Worm (Caenorhabditis elegans) whole organism, L2 larva: ENCODE measurements around the gene ZC13.2.

Source experiments
- C34F6.9 ChIP-seq: fragments of 150-350 bp; optimal IDR thresholded peaks from 2 replicates; lab custom pipeline; 2014; ENCODE audit warnings: missing biosample characterization, missing genetic modification characterization
- F13H6.1 ChIP-seq: sonication (generic microtip); optimal IDR thresholded peaks from 2 replicates; lab custom pipeline; 2016; ENCODE audit warnings: missing genetic modification characterization, missing compliant biosample characterization
- ZK546.5 ChIP-seq: sonication (generic microtip); optimal IDR thresholded peaks from 2 replicates; lab custom pipeline; 2017; ENCODE audit warnings: missing biosample characterization, missing genetic modification characterization
- alr-1 ChIP-seq: fragments of 150-350 bp; optimal IDR thresholded peaks from 2 replicates; lab custom pipeline; 2014; ENCODE audit warnings: missing biosample characterization, missing genetic modification characterization
- blmp-1 ChIP-seq: sonication (generic microtip); optimal IDR thresholded peaks from 2 replicates; lab custom pipeline; 2017; ENCODE audit warnings: missing genetic modification characterization, mild to moderate bottlenecking, missing compliant biosample characterization, antibody characterized with exemption, moderate library complexity; ENCODE audit not compliant: insufficient read depth
- ceh-16 ChIP-seq: fragments of 150-350 bp; optimal IDR thresholded peaks from 2 replicates; lab custom pipeline; 2014; ENCODE audit warnings: missing biosample characterization, missing genetic modification characterization
- ceh-82 ChIP-seq: fragments of 150-350 bp; optimal IDR thresholded peaks from 2 replicates; lab custom pipeline; 2014; ENCODE audit warnings: missing biosample characterization, missing genetic modification characterization
- crh-2 ChIP-seq: sonication (generic microtip); optimal IDR thresholded peaks from 2 replicates; lab custom pipeline; 2017; ENCODE audit warnings: missing biosample characterization, missing genetic modification characterization
- elt-1 ChIP-seq: fragments of 150-350 bp; optimal IDR thresholded peaks from 2 replicates; lab custom pipeline; 2014; ENCODE audit warnings: missing biosample characterization, missing genetic modification characterization
- lin-13 ChIP-seq: fragments of 150-350 bp; optimal IDR thresholded peaks from 2 replicates; lab custom pipeline; 2014; ENCODE audit warnings: missing biosample characterization, missing genetic modification reagents, missing genetic modification characterization
- lin-39 ChIP-seq: fragments of 150-350 bp; optimal IDR thresholded peaks from 2 replicates; lab custom pipeline; 2014; ENCODE audit warnings: missing biosample characterization, missing genetic modification reagents, missing genetic modification characterization
- lsy-2 ChIP-seq, 2 experiments: fragments of 150-350 bp in 1 of 2; sonication (generic microtip) in 1 of 2; optimal IDR thresholded peaks; 2 replicates each; lab custom pipeline; 2014 to 2017; ENCODE audit warnings: missing biosample characterization in 2 of 2, missing genetic modification characterization in 2 of 2
- mdl-1 ChIP-seq, 2 experiments: fragments of 150-350 bp in 1 of 2; sonication (generic microtip) in 1 of 2; optimal IDR thresholded peaks; 2 replicates each; lab custom pipeline; 2017; ENCODE audit warnings: missing biosample characterization in 2 of 2, missing genetic modification characterization in 2 of 2
- nhr-10 ChIP-seq: sonication (generic microtip); optimal IDR thresholded peaks from 2 replicates; lab custom pipeline; 2017; ENCODE audit warnings: missing biosample characterization, missing genetic modification characterization
- nhr-11 ChIP-seq: fragments of 150-350 bp; optimal IDR thresholded peaks from 2 replicates; lab custom pipeline; 2014; ENCODE audit warnings: missing biosample characterization, missing genetic modification characterization
- nhr-129 ChIP-seq: fragments of 150-350 bp; optimal IDR thresholded peaks from 2 replicates; lab custom pipeline; 2014; ENCODE audit warnings: missing biosample characterization, missing genetic modification characterization
- nhr-21 ChIP-seq: fragments of 150-350 bp; optimal IDR thresholded peaks from 2 replicates; lab custom pipeline; 2014; ENCODE audit warnings: missing biosample characterization, missing genetic modification characterization
- nhr-23 ChIP-seq: fragments of 150-350 bp; optimal IDR thresholded peaks from 2 replicates; lab custom pipeline; 2014; ENCODE audit warnings: missing biosample characterization, missing genetic modification reagents, missing genetic modification characterization
- nhr-25 ChIP-seq: fragments of 150-350 bp; sonication (generic microtip); optimal IDR thresholded peaks from 3 replicates; lab custom pipeline; 2014; ENCODE audit warnings: missing biosample characterization, missing genetic modification characterization
- nhr-6 ChIP-seq: fragments of 150-350 bp; optimal IDR thresholded peaks from 2 replicates; lab custom pipeline; 2014; ENCODE audit warnings: missing biosample characterization, missing genetic modification characterization
- peb-1 ChIP-seq: fragments of 150-350 bp; optimal IDR thresholded peaks from 2 replicates; lab custom pipeline; 2014; ENCODE audit warnings: missing biosample characterization, missing genetic modification characterization
- sma-9 ChIP-seq, 2 experiments: fragments of 150-350 bp in 1 of 2; sonication (generic microtip) in 1 of 2; optimal IDR thresholded peaks; 2 replicates each; lab custom pipeline; 2014 to 2016; ENCODE audit warnings: missing genetic modification characterization in 2 of 2, mild to moderate bottlenecking in 1 of 2, missing biosample characterization in 1 of 2, missing compliant biosample characterization in 1 of 2, missing genetic modification reagents in 1 of 2, moderate library complexity in 1 of 2
- snpc-4 ChIP-seq: fragments of 150-350 bp; optimal IDR thresholded peaks from 2 replicates; lab custom pipeline; 2014; ENCODE audit warnings: missing biosample characterization, missing genetic modification characterization
- unc-39 ChIP-seq: fragments of 150-350 bp; optimal IDR thresholded peaks from 2 replicates; lab custom pipeline; 2014; ENCODE audit warnings: missing biosample characterization, missing genetic modification characterization
- unc-62 ChIP-seq: fragments of 150-350 bp; optimal IDR thresholded peaks from 2 replicates; lab custom pipeline; 2014; ENCODE audit warnings: missing biosample characterization, missing genetic modification reagents, missing genetic modification characterization
- zag-1 ChIP-seq: fragments of 150-350 bp; optimal IDR thresholded peaks from 2 replicates; lab custom pipeline; 2014; ENCODE audit warnings: missing biosample characterization, missing genetic modification characterization
- ztf-1 ChIP-seq: fragments of 200-800 bp; sonication (Bioruptor generic); conservative IDR thresholded peaks from 2 replicates; pipeline ENCODE4 v1.3.6; 2022; ENCODE audit warnings: missing genetic modification characterization, missing compliant biosample characterization
- ztf-11 ChIP-seq: sonication (generic microtip); optimal IDR thresholded peaks from 2 replicates; lab custom pipeline; 2017; ENCODE audit warnings: missing biosample characterization, missing genetic modification characterization
- ztf-4 ChIP-seq: fragments of 150-350 bp; optimal IDR thresholded peaks from 2 replicates; lab custom pipeline; 2014; ENCODE audit warnings: missing biosample characterization, missing genetic modification characterization

Gene ZC13.2

DNA sequence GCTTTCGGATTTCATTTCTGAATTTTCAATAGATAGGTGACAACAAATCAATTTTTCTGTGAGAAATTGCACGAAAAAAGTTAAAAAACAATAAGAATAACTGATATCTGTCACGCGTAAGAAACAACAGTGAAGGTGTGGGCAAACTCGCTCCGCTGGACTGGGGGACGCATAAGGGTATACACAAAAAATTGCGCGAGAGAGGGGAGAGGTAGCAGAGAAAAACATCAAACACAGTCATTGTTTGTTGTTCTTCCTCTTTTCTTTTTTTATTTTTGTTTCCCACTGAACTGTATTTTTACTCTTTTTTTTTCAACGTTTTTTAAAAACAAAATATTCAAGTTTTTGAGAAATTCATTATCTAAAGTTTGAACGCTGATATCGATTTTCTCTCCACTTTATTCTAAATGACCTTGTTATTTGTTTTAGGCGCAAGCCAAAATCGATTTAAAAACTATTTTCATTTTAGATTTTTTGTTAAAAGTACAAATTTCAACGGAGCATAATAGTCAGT, 44.1 kb downstream of the ZC13.2 start, which contains the start of the genes pifk-1 and tbc-11 (continued):
- TF ChIP-seq lin-13 (GFP tag; lab: Kevin White, UChicago) (no peak), peb-1 (tag; lab: Kevin White, UChicago) (no peak), nhr-10 (no peak), alr-1 (no peak), ceh-16 (no peak), nhr-23 (tag; lab: Kevin White, UChicago) (no peak), nhr-6 (tag; lab: Kevin White, UChicago) (no peak), nhr-25 (tag; lab: Kevin White, UChicago) (peak; percentile 11)

DNA sequence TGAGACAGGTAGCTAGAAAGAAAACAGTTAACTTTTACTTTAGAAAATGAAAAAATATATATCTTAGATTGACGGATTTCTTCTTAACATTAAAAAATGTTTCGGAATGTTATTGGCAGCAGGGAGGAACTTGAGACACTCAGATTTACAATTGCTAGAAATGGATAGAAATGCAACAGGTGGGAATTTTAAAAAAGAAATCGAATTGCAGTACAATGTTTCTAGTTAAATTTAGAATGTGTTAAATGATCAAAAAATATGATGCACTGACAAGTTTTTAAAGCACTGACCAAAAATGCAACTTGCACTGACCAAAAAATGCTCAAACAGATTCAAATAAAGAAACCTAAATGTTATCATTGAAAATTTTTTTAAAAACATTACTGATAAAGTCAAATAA, 45.7 kb downstream of the ZC13.2 start:
- no peak for TF ChIP-seq mdl-1 (tag; optimal IDR thresholded peaks at IDR 0.05; lab: Kevin White, UChicago)
- no peak for TF ChIP-seq F13H6.1 (tag; lab: Kevin White, UChicago)
- TF ChIP-seq snpc-4 (tag; lab: Kevin White, UChicago), result no peak
- TF ChIP-seq nhr-25 (tag; lab: Kevin White, UChicago), result no peak
- TF ChIP-seq ztf-1, result no peak
- no peak for TF ChIP-seq elt-1 (tag; lab: Kevin White, UChicago)
- no peak for TF ChIP-seq lsy-2 (tag; optimal IDR thresholded peaks at IDR 0.05; lab: Kevin White, UChicago)
- no peak for TF ChIP-seq C34F6.9
- no peak for TF ChIP-seq unc-39 (tag; lab: Kevin White, UChicago)
- no peak for TF ChIP-seq unc-62 (GFP tag; lab: Kevin White, UChicago)
- TF ChIP-seq ceh-82, result no peak
- TF ChIP-seq zag-1 (tag; lab: Kevin White, UChicago), result no peak
- no peak for TF ChIP-seq ztf-4 (tag; lab: Kevin White, UChicago)
- TF ChIP-seq lin-39 (tag; lab: Kevin White, UChicago), result no peak
- TF ChIP-seq blmp-1 (tag; lab: Kevin White, UChicago), result no peak
- TF ChIP-seq ZK546.5 (tag; lab: Kevin White, UChicago), result no peak
- no peak for TF ChIP-seq nhr-21 (tag; lab: Kevin White, UChicago)
- TF ChIP-seq nhr-129 (tag; lab: Kevin White, UChicago), result no peak
- no peak for TF ChIP-seq ztf-11
- TF ChIP-seq nhr-11 (tag; lab: Kevin White, UChicago), result no peak
- TF ChIP-seq, all 48 proteins: peak for 0

- TF ChIP-seq crh-2 (tag; lab: Kevin White, UChicago) (no peak), nhr-129 (tag; lab: Kevin White, UChicago) (peak; percentile 7), sma-9 (GFP tag; optimal IDR thresholded peaks at IDR 0.05; lab: Kevin White, UChicago) (peak; percentile 8), sma-9 (tag; optimal IDR thresholded peaks at IDR 0.05; lab: Kevin White, UChicago) (no peak), blmp-1 (tag; lab: Kevin White, UChicago) (peak; percentile 51)
- TF ChIP-seq, all 48 proteins: peak for 3
These were observed 47.2 kb downstream of the ZC13.2 start for ce11 chrX:927632-928031.
